Fruit fly (Drosophila melanogaster) whole organism, embryonic: Measurements from ENCODE around the gene CG6830.

Experiments used
- Asciz ChIP-seq: fragments of 200-800 bp; sonication (Bioruptor generic); optimal IDR thresholded peaks from 2 replicates; lab custom pipeline; 2017; ENCODE audit warnings: missing biosample characterization, mild to moderate bottlenecking, missing genetic modification characterization, missing genetic modification reagents
- CG10321 ChIP-seq: fragments of 200-800 bp; sonication (Bioruptor generic); IDR thresholded peaks from 2 replicates; pipeline ENCODE4 v1.3.6; 2022; ENCODE audit warnings: missing biosample characterization, missing genetic modification characterization
- CG10565 ChIP-seq: fragments of 200-800 bp; sonication (Bioruptor generic); optimal IDR thresholded peaks from 3 replicates; lab custom pipeline; 2016; ENCODE audit warnings: missing biosample characterization, mild to moderate bottlenecking, missing genetic modification characterization
- CG10959 ChIP-seq: fragments of 200-800 bp; sonication (Bioruptor generic); IDR thresholded peaks from 2 replicates; pipeline ENCODE4 v1.3.6; 2022; ENCODE audit warnings: missing biosample characterization, missing genetic modification characterization
- CG11093 ChIP-seq: fragments of 200-800 bp; sonication (Bioruptor generic); IDR thresholded peaks from 3 replicates; pipeline ENCODE4 v1.3.6; 2022; ENCODE audit warnings: missing biosample characterization, missing genetic modification characterization
- CG12071 ChIP-seq: fragments of 200-800 bp; sonication (Bioruptor generic); optimal IDR thresholded peaks from 3 replicates; lab custom pipeline; 2018; ENCODE audit warnings: missing biosample characterization, mild to moderate bottlenecking, missing genetic modification characterization
- CG12391 ChIP-seq: fragments of 200-800 bp; sonication (Bioruptor generic); optimal IDR thresholded peaks from 3 replicates; lab custom pipeline; 2018; ENCODE audit warnings: missing biosample characterization, mild to moderate bottlenecking, missing genetic modification characterization, moderate library complexity
- CG14710 ChIP-seq: fragments of 200-800 bp; sonication (Bioruptor generic); optimal IDR thresholded peaks from 3 replicates; lab custom pipeline; 2019; ENCODE audit warnings: missing biosample characterization, mild to moderate bottlenecking, missing genetic modification characterization, moderate library complexity
- CG18262 ChIP-seq: fragments of 200-800 bp; optimal IDR thresholded peaks from 3 replicates; lab custom pipeline; 2019; ENCODE audit warnings: missing biosample characterization, mild to moderate bottlenecking, missing genetic modification characterization, moderate library complexity
- CG1832 ChIP-seq: fragments of 200-800 bp; sonication (Bioruptor generic); optimal IDR thresholded peaks from 2 replicates; lab custom pipeline; 2017; ENCODE audit warnings: missing biosample characterization, mild to moderate bottlenecking, missing genetic modification characterization, inconsistent platforms
- CG2678 ChIP-seq: fragments of 200-800 bp; sonication (Bioruptor generic); optimal IDR thresholded peaks from 3 replicates; lab custom pipeline; 2019; ENCODE audit warnings: missing biosample characterization, mild to moderate bottlenecking, missing genetic modification characterization, moderate library complexity
- CG31388 ChIP-seq: fragments of 200-800 bp; sonication (Bioruptor generic); optimal IDR thresholded peaks from 2 replicates; lab custom pipeline; 2016; ENCODE audit warnings: missing biosample characterization, missing genetic modification characterization
- CG4730 ChIP-seq: fragments of 200-800 bp; sonication (Bioruptor generic); IDR thresholded peaks from 2 replicates; pipeline ENCODE4 v1.3.6; 2022; ENCODE audit warnings: missing biosample characterization, missing genetic modification characterization
- CG6175 ChIP-seq: fragments of 200-800 bp; sonication (Bioruptor generic); IDR thresholded peaks from 3 replicates; pipeline ENCODE4 v1.3.6; 2022; ENCODE audit warnings: missing biosample characterization, missing genetic modification characterization
- CG8089 ChIP-seq: fragments of 200-800 bp; sonication (Bioruptor generic); optimal IDR thresholded peaks from 3 replicates; lab custom pipeline; 2016; ENCODE audit warnings: missing biosample characterization, missing genetic modification characterization
- CG8290 ChIP-seq, 3 experiments: fragments of 200-800 bp; sonication (Bioruptor generic); optimal IDR thresholded peaks; 2 replicates each; lab custom pipeline; 2016 to 2019; ENCODE audit warnings: missing biosample characterization in 3 of 3, missing genetic modification characterization in 3 of 3, mild to moderate bottlenecking in 2 of 3, moderate library complexity in 1 of 3
- CG8478 ChIP-seq: fragments of >200 bp; optimal IDR thresholded peaks from 2 replicates; lab custom pipeline; 2018
- CG9817 ChIP-seq: fragments of 200-800 bp; sonication (Bioruptor generic); optimal IDR thresholded peaks from 2 replicates; lab custom pipeline; 2018; ENCODE audit warnings: missing biosample characterization, mild to moderate bottlenecking, missing genetic modification characterization, moderate library complexity
- E2f1 ChIP-seq: fragments of 200-800 bp; sonication (Bioruptor generic); IDR thresholded peaks from 2 replicates; pipeline ENCODE4 v1.3.6; 2022; ENCODE audit warnings: missing biosample characterization, missing genetic modification characterization
- H15 ChIP-seq: fragments of 200-800 bp; sonication (Bioruptor generic); IDR thresholded peaks from 3 replicates; pipeline ENCODE4 v1.3.6; 2022; ENCODE audit warnings: missing biosample characterization, missing genetic modification characterization
- HLH54F ChIP-seq: fragments of 200-800 bp; sonication (Bioruptor generic); optimal IDR thresholded peaks from 3 replicates; lab custom pipeline; 2016; ENCODE audit warnings: missing biosample characterization, missing genetic modification characterization
- Hr51 ChIP-seq, 2 experiments: fragments of 200-800 bp; sonication (Bioruptor generic); optimal IDR thresholded peaks; 2 replicates in 1 of 2; 3 replicates in 1 of 2; lab custom pipeline; 2016 to 2018; ENCODE audit warnings: missing biosample characterization in 2 of 2, missing genetic modification characterization in 2 of 2, mild to moderate bottlenecking in 1 of 2, moderate library complexity in 1 of 2
- NC2β ChIP-seq: fragments of 200-800 bp; sonication (Bioruptor generic); optimal IDR thresholded peaks from 2 replicates; lab custom pipeline; 2016; ENCODE audit warnings: missing biosample characterization, missing genetic modification characterization
- NfI ChIP-seq: fragments of 200-800 bp; sonication (Bioruptor generic); optimal IDR thresholded peaks from 3 replicates; lab custom pipeline; 2018; ENCODE audit warnings: missing biosample characterization, mild to moderate bottlenecking, missing genetic modification characterization, moderate library complexity
- Side ChIP-seq: fragments of 200-800 bp; sonication (Bioruptor generic); optimal IDR thresholded peaks from 2 replicates; lab custom pipeline; 2016; ENCODE audit warnings: missing biosample characterization, missing genetic modification characterization
- Sin3A ChIP-seq: fragments of >200 bp; optimal IDR thresholded peaks from 2 replicates; lab custom pipeline; 2018
- Vsx1 ChIP-seq: fragments of 200-800 bp; sonication (Bioruptor generic); optimal IDR thresholded peaks from 2 replicates; lab custom pipeline; 2017; ENCODE audit warnings: missing biosample characterization, mild to moderate bottlenecking, missing genetic modification characterization, missing genetic modification reagents
- Xrp1 ChIP-seq: fragments of 200-800 bp; sonication (Bioruptor generic); IDR thresholded peaks from 2 replicates; pipeline ENCODE4 v1.3.6; 2022; ENCODE audit warnings: missing biosample characterization, missing genetic modification characterization
- al ChIP-seq: fragments of 200-800 bp; sonication (Bioruptor generic); IDR thresholded peaks from 2 replicates; pipeline ENCODE4 v1.3.6; 2022; ENCODE audit warnings: missing biosample characterization, missing genetic modification characterization
- bbx ChIP-seq: fragments of 200-800 bp; sonication (Bioruptor generic); IDR thresholded peaks from 2 replicates; pipeline ENCODE4 v1.3.6; 2022; ENCODE audit warnings: missing biosample characterization, missing genetic modification characterization; ENCODE audit not compliant: partially characterized antibody
- bowl ChIP-seq: fragments of 200-800 bp; sonication (Bioruptor generic); IDR thresholded peaks from 2 replicates; pipeline ENCODE4 v1.3.6; 2022; ENCODE audit warnings: missing biosample characterization, missing genetic modification characterization
- cato ChIP-seq: fragments of 200-800 bp; sonication (Bioruptor generic); optimal IDR thresholded peaks from 2 replicates; lab custom pipeline; 2016; ENCODE audit warnings: missing biosample characterization, missing genetic modification characterization, borderline replicate concordance
- corto ChIP-seq: fragments of 200-800 bp; sonication (Bioruptor generic); optimal IDR thresholded peaks from 2 replicates; lab custom pipeline; 2016; ENCODE audit warnings: missing biosample characterization, mild to moderate bottlenecking, missing genetic modification characterization, moderate library complexity
- cwo ChIP-seq: fragments of 200-800 bp; sonication (Bioruptor generic); optimal IDR thresholded peaks from 3 replicates; lab custom pipeline; 2017; ENCODE audit warnings: missing biosample characterization, missing genetic modification characterization, mild to moderate bottlenecking, moderate library complexity, missing genetic modification reagents
- exex ChIP-seq: fragments of 200-800 bp; sonication (Bioruptor generic); optimal IDR thresholded peaks from 4 replicates; lab custom pipeline; 2018; ENCODE audit warnings: missing biosample characterization, mild to moderate bottlenecking, missing genetic modification characterization, moderate library complexity
- ftz-f1 ChIP-seq: fragments of 200-800 bp; sonication (Bioruptor generic); optimal IDR thresholded peaks from 2 replicates; lab custom pipeline; 2016; ENCODE audit warnings: missing biosample characterization, missing genetic modification characterization
- gro ChIP-seq: fragments of 200-800 bp; sonication (Bioruptor generic); optimal IDR thresholded peaks from 2 replicates; lab custom pipeline; 2016; ENCODE audit warnings: missing biosample characterization, missing genetic modification characterization
- jing ChIP-seq: fragments of 200-800 bp; sonication (Bioruptor generic); optimal IDR thresholded peaks from 2 replicates; lab custom pipeline; 2018; ENCODE audit warnings: missing biosample characterization, mild to moderate bottlenecking, missing genetic modification characterization
- lov ChIP-seq, 2 experiments: fragments of 200-800 bp in 1 of 2; fragments of >200 bp in 1 of 2; sonication (Bioruptor generic) in 1 of 2; IDR thresholded peaks in 1 of 2; optimal IDR thresholded peaks in 1 of 2; 2 replicates in 1 of 2; 3 replicates in 1 of 2; pipeline versions ENCODE4 v1.3.6 to Lab custom; 2017 to 2022; ENCODE audit warnings: missing biosample characterization in 1 of 2, missing genetic modification characterization in 1 of 2
- luna ChIP-seq: fragments of 200-800 bp; sonication (Bioruptor generic); optimal IDR thresholded peaks from 2 replicates; lab custom pipeline; 2016; ENCODE audit warnings: missing biosample characterization, missing genetic modification characterization
- pho ChIP-seq: fragments of 200-800 bp; sonication (Bioruptor generic); optimal IDR thresholded peaks from 2 replicates; lab custom pipeline; 2016; ENCODE audit warnings: missing biosample characterization, missing genetic modification characterization
- pnt ChIP-seq: fragments of 200-800 bp; sonication (Bioruptor generic); optimal IDR thresholded peaks from 3 replicates; lab custom pipeline; 2016; ENCODE audit warnings: missing biosample characterization, missing genetic modification characterization
- psq ChIP-seq: fragments of 200-800 bp; sonication (Bioruptor generic); optimal IDR thresholded peaks from 2 replicates; lab custom pipeline; 2017; ENCODE audit warnings: missing biosample characterization, missing genetic modification characterization
- pzg ChIP-seq: fragments of 200-800 bp; sonication (Bioruptor generic); optimal IDR thresholded peaks from 3 replicates; lab custom pipeline; 2018; ENCODE audit warnings: missing biosample characterization, mild to moderate bottlenecking, missing genetic modification characterization, moderate library complexity
- row ChIP-seq: fragments of 200-800 bp; sonication (Bioruptor generic); IDR thresholded peaks from 3 replicates; pipeline ENCODE4 v1.3.6; 2022; ENCODE audit warnings: missing biosample characterization, missing genetic modification characterization
- toy ChIP-seq: fragments of 200-800 bp; sonication (Bioruptor generic); IDR thresholded peaks from 2 replicates; pipeline ENCODE4 v1.3.6; 2022; ENCODE audit warnings: missing biosample characterization, missing genetic modification characterization
- trem ChIP-seq: fragments of 200-800 bp; optimal IDR thresholded peaks from 3 replicates; lab custom pipeline; 2019; ENCODE audit warnings: missing biosample characterization, mild to moderate bottlenecking, missing genetic modification characterization, moderate library complexity
- unc-4 ChIP-seq: fragments of 200-800 bp; sonication (Bioruptor generic); IDR thresholded peaks from 2 replicates; pipeline ENCODE4 v1.3.6; 2022; ENCODE audit warnings: missing biosample characterization, missing genetic modification characterization; ENCODE audit not compliant: partially characterized antibody
- wek ChIP-seq: fragments of 200-800 bp; sonication (Bioruptor generic); optimal IDR thresholded peaks from 3 replicates; lab custom pipeline; 2018; ENCODE audit warnings: missing biosample characterization, mild to moderate bottlenecking, missing genetic modification characterization, moderate library complexity
- zfh2 ChIP-seq: fragments of 200-800 bp; sonication (Bioruptor generic); optimal IDR thresholded peaks from 2 replicates; lab custom pipeline; 2016; ENCODE audit warnings: missing biosample characterization, missing genetic modification characterization

The CG6830 gene

dm6 chr3R:11657786-11658193 lies 26.4 kb downstream of the CG6830 start (continued):
- TF ChIP-seq HLH54F (peak; percentile 32), CG8290 (GFP tag; optimal IDR thresholded peaks at IDR 0.05; lab: Kevin White, UChicago) (no peak), CG8290 (tag; optimal IDR thresholded peaks at IDR 0.05; lab: Kevin White, UChicago) (peak in 1 of 2 experiments; percentile 45), CG12391 (peak; percentile 47), CG8478 (no peak), wek (no peak), CG8089 (GFP tag; lab: Kevin White, UChicago) (no peak), CG11093 (GFP tag; lab: Robert Waterston, UW) (no peak), cwo (GFP tag; lab: Kevin White, UChicago) (peak; percentile 10), NfI (GFP tag; lab: Kevin White, UChicago) (peak; percentile 27), CG10959 (GFP tag; lab: Robert Waterston, UW) (no peak), lov (optimal IDR thresholded peaks at IDR 0.05; lab: Kevin White, UChicago) (no peak), lov (GFP tag; IDR thresholded peaks at IDR 0.05; lab: Robert Waterston, UW) (0 out of 3 replicates have a peak, but pooled peaks have one; percentile 12), H15 (GFP tag; lab: Robert Waterston, UW) (no peak), CG10565 (GFP tag; lab: Kevin White, UChicago) (no peak), row (GFP tag; lab: Robert Waterston, UW) (peak; percentile 69; the same call in 2 of the 3 replicates), al (GFP tag; lab: Robert Waterston, UW) (0 out of 2 replicates have a peak, but pooled peaks have one; percentile 33), CG18262 (tag; lab: Kevin White, UChicago) (peak; percentile 50), jing (no peak), CG12071 (GFP tag; lab: Kevin White, UChicago) (no peak), CG14710 (peak; percentile 4), CG9817 (peak; percentile 10), luna (GFP tag; lab: Kevin White, UChicago) (no peak), zfh2 (GFP tag; lab: Kevin White, UChicago) (peak; percentile 52), toy (GFP tag; lab: Robert Waterston, UW) (no peak), Asciz (GFP tag; lab: Kevin White, UChicago) (peak; percentile 3), CG1832 (no peak), CG31388 (GFP tag; lab: Kevin White, UChicago) (no peak), Vsx1 (GFP tag; lab: Kevin White, UChicago) (no peak), pzg (GFP tag; lab: Kevin White, UChicago) (no peak), ftz-f1 (GFP tag; lab: Kevin White, UChicago) (no peak), Side (GFP tag; lab: Kevin White, UChicago) (peak; percentile 22), CG10321 (GFP tag; lab: Robert Waterston, UW) (no peak), exex (tag; lab: Kevin White, UChicago) (no peak), pho (GFP tag; lab: Kevin White, UChicago) (peak; percentile 26), E2f1 (GFP tag; lab: Robert Waterston, UW) (peak; percentile 33; the same call in 1 of the 2 replicates), NC2β (GFP tag; lab: Kevin White, UChicago) (no peak), cato (no peak), Sin3A (lab: Kevin White, UChicago) (no peak), bowl (GFP tag; lab: Robert Waterston, UW) (no peak), trem (tag; lab: Kevin White, UChicago) (no peak), gro (GFP tag; lab: Kevin White, UChicago) (peak; percentile 44), Xrp1 (peak; percentile 64; the same call in 1 of the 2 replicates), psq (GFP tag; lab: Kevin White, UChicago) (no peak), CG4730 (GFP tag; lab: Robert Waterston, UW) (no peak), unc-4 (no peak), corto (GFP tag; lab: Kevin White, UChicago) (peak; percentile 73), Hr51 (GFP tag; optimal IDR thresholded peaks at IDR 0.05; lab: Kevin White, UChicago) (no peak), CG2678 (tag; lab: Kevin White, UChicago) (peak; percentile 52), pnt (GFP tag; lab: Kevin White, UChicago) (peak; percentile 35), bbx (no peak), CG6175 (GFP tag; lab: Robert Waterston, UW) (no peak)
